Fruit fly (Drosophila melanogaster) whole organism, wandering third instar larva: ENCODE results near the gene CG31817.
A peak's percentile ranks its signal among the peaks of the same experiment; 100 is the strongest.

Experiments used
- Abd-B ChIP-seq: fragments of >200 bp; optimal IDR thresholded peaks from 2 replicates; lab custom pipeline; 2017; ENCODE audit warnings: missing biosample characterization, missing genetic modification characterization
- CG32264 ChIP-seq: fragments of 200-800 bp; sonication (Bioruptor generic); optimal IDR thresholded peaks from 2 replicates; lab custom pipeline; 2016; ENCODE audit warnings: missing biosample characterization, missing genetic modification characterization
- CG9705 ChIP-seq: fragments of 200-800 bp; sonication (Bioruptor generic); optimal IDR thresholded peaks from 2 replicates; lab custom pipeline; 2018; ENCODE audit warnings: missing biosample characterization, mild to moderate bottlenecking, missing genetic modification characterization
- CrebA ChIP-seq: fragments of 200-800 bp; sonication (Bioruptor generic); optimal IDR thresholded peaks from 2 replicates; lab custom pipeline; 2016; ENCODE audit warnings: missing biosample characterization, mild to moderate bottlenecking, missing genetic modification characterization, borderline replicate concordance
- Dfd ChIP-seq: fragments of >200 bp; optimal IDR thresholded peaks from 2 replicates; lab custom pipeline; 2017; ENCODE audit warnings: missing biosample characterization, missing genetic modification characterization
- Dif ChIP-seq: fragments of 200-275, 200-300 bp; sonication (Bioruptor generic); optimal IDR thresholded peaks from 2 replicates; lab custom pipeline; 2018; ENCODE audit warnings: missing biosample characterization, missing genetic modification characterization; ENCODE audit not compliant: partially characterized antibody
- GATAd ChIP-seq: sonication (Bioruptor generic); optimal IDR thresholded peaks from 2 replicates; lab custom pipeline; 2016; ENCODE audit warnings: missing biosample characterization, missing genetic modification characterization
- HLH106 ChIP-seq: fragments of 200-800 bp; optimal IDR thresholded peaks from 3 replicates; lab custom pipeline; 2019; ENCODE audit warnings: missing biosample characterization, mild to moderate bottlenecking, missing genetic modification characterization, moderate library complexity
- Hnf4 ChIP-seq: fragments of 200-800 bp; sonication (Bioruptor generic); optimal IDR thresholded peaks from 2 replicates; lab custom pipeline; 2016; ENCODE audit warnings: missing biosample characterization, mild to moderate bottlenecking, missing genetic modification characterization
- Hr78 ChIP-seq: fragments of >200 bp; optimal IDR thresholded peaks from 2 replicates; lab custom pipeline; 2017; ENCODE audit warnings: missing biosample characterization, missing genetic modification characterization
- Hr83 ChIP-seq: fragments of 200-300 bp; sonication (Bioruptor generic); optimal IDR thresholded peaks from 2 replicates; lab custom pipeline; 2016; ENCODE audit warnings: missing biosample characterization, mild to moderate bottlenecking, missing genetic modification characterization, moderate library complexity; ENCODE audit not compliant: poor library complexity, severe bottlenecking
- Jra ChIP-seq: sonication (Bioruptor generic); optimal IDR thresholded peaks from 2 replicates; lab custom pipeline; 2016; ENCODE audit warnings: missing biosample characterization, missing genetic modification characterization
- Mio ChIP-seq: sonication (Bioruptor generic); optimal IDR thresholded peaks from 2 replicates; lab custom pipeline; 2016; ENCODE audit warnings: missing biosample characterization, missing genetic modification characterization
- Myc ChIP-seq: fragments of >200 bp; optimal IDR thresholded peaks from 2 replicates; lab custom pipeline; 2017
- N ChIP-seq: fragments of >200 bp; optimal IDR thresholded peaks from 2 replicates; lab custom pipeline; 2018; ENCODE audit warnings: missing biosample characterization, missing external identifiers, missing genetic modification characterization
- OdsH ChIP-seq: fragments of 200-800 bp; sonication (Bioruptor generic); optimal IDR thresholded peaks from 2 replicates; lab custom pipeline; 2016; ENCODE audit warnings: missing biosample characterization, mild to moderate bottlenecking, missing genetic modification characterization
- Rel ChIP-seq, 2 experiments: fragments of 200-800 bp; sonication (Bioruptor generic) in 1 of 2; optimal IDR thresholded peaks; 2 replicates in 1 of 2; 3 replicates in 1 of 2; lab custom pipeline; 2016 to 2019; ENCODE audit warnings: mild to moderate bottlenecking in 2 of 2, missing biosample characterization in 2 of 2, missing genetic modification characterization in 2 of 2, moderate library complexity in 1 of 2
- Sp1 ChIP-seq: fragments of 200-800 bp; sonication (Bioruptor generic); optimal IDR thresholded peaks from 3 replicates; lab custom pipeline; 2019; ENCODE audit warnings: missing biosample characterization, mild to moderate bottlenecking, missing genetic modification characterization, moderate library complexity
- Vsx2 ChIP-seq: fragments of 200-300, 225-300 bp; sonication (Bioruptor generic); optimal IDR thresholded peaks from 2 replicates; lab custom pipeline; 2018; ENCODE audit warnings: missing biosample characterization, missing genetic modification characterization; ENCODE audit not compliant: partially characterized antibody
- br ChIP-seq: fragments of 200-800 bp; sonication (Bioruptor generic); optimal IDR thresholded peaks from 2 replicates; lab custom pipeline; 2016; ENCODE audit warnings: missing biosample characterization, missing genetic modification characterization
- brk ChIP-seq: fragments of 200-800 bp; sonication (Bioruptor generic); optimal IDR thresholded peaks from 2 replicates; lab custom pipeline; 2016; ENCODE audit warnings: missing biosample characterization, mild to moderate bottlenecking, missing genetic modification characterization
- dl ChIP-seq, 2 experiments: fragments of 175-275, 200-275 bp in 1 of 2; fragments of 200-275 bp in 1 of 2; sonication (Bioruptor generic); optimal IDR thresholded peaks; lab custom pipeline; 2018; ENCODE audit warnings: mild to moderate bottlenecking in 2 of 2, missing biosample characterization in 2 of 2, missing genetic modification characterization in 2 of 2, moderate library complexity in 2 of 2; ENCODE audit not compliant: partially characterized antibody in 2 of 2, insufficient read depth in 1 of 2
- dmrt93B ChIP-seq: fragments of 200-800 bp; sonication (Bioruptor generic); optimal IDR thresholded peaks from 2 replicates; lab custom pipeline; 2018; ENCODE audit warnings: missing biosample characterization, mild to moderate bottlenecking, missing genetic modification characterization
- dsf ChIP-seq: sonication (Bioruptor generic); optimal IDR thresholded peaks from 2 replicates; lab custom pipeline; 2016; ENCODE audit warnings: missing biosample characterization, missing genetic modification characterization, borderline replicate concordance
- ey ChIP-seq: fragments of 200-800 bp; sonication (Bioruptor generic); optimal IDR thresholded peaks from 2 replicates; lab custom pipeline; 2016; ENCODE audit warnings: missing biosample characterization, missing genetic modification characterization
- foxo ChIP-seq, 2 experiments: fragments of 200-800 bp; sonication (Bioruptor generic); optimal IDR thresholded peaks; 2 replicates in 1 of 2; 3 replicates in 1 of 2; lab custom pipeline; 2016 to 2017; ENCODE audit warnings: missing biosample characterization in 2 of 2, missing genetic modification characterization in 2 of 2
- fru ChIP-seq: fragments of 200-800 bp; sonication (Bioruptor generic); optimal IDR thresholded peaks from 3 replicates; lab custom pipeline; 2016; ENCODE audit warnings: missing biosample characterization, mild to moderate bottlenecking, missing genetic modification characterization
- h ChIP-seq: fragments of 200-800 bp; sonication (Bioruptor generic); optimal IDR thresholded peaks from 3 replicates; lab custom pipeline; 2016; ENCODE audit warnings: missing biosample characterization, mild to moderate bottlenecking, missing genetic modification characterization
- jim ChIP-seq: fragments of 175-275, 200-325 bp; sonication (Bioruptor generic); optimal IDR thresholded peaks from 2 replicates; lab custom pipeline; 2016; ENCODE audit warnings: missing biosample characterization, mild to moderate bottlenecking, missing genetic modification characterization
- lola ChIP-seq: fragments of >200 bp; optimal IDR thresholded peaks from 2 replicates; lab custom pipeline; 2017; ENCODE audit warnings: missing biosample characterization, missing genetic modification characterization
- pan ChIP-seq: fragments of >200 bp; optimal IDR thresholded peaks from 2 replicates; lab custom pipeline; 2017
- psq ChIP-seq: fragments of 200-800 bp; sonication (Bioruptor generic); optimal IDR thresholded peaks from 3 replicates; lab custom pipeline; 2017; ENCODE audit warnings: missing biosample characterization, mild to moderate bottlenecking, missing genetic modification characterization, moderate library complexity
- rgr ChIP-seq: fragments of 200-800 bp; sonication (Bioruptor generic); optimal IDR thresholded peaks from 3 replicates; lab custom pipeline; 2016; ENCODE audit warnings: missing biosample characterization, mild to moderate bottlenecking, missing genetic modification characterization
- sage ChIP-seq: fragments of 200-800 bp; sonication (Bioruptor generic); optimal IDR thresholded peaks from 2 replicates; lab custom pipeline; 2016; ENCODE audit warnings: missing biosample characterization, mild to moderate bottlenecking, missing genetic modification characterization
- sv ChIP-seq: fragments of 200-800 bp; sonication (Bioruptor generic); optimal IDR thresholded peaks from 3 replicates; lab custom pipeline; 2016; ENCODE audit warnings: missing biosample characterization, missing genetic modification characterization
- tai ChIP-seq: sonication (Bioruptor generic); optimal IDR thresholded peaks from 2 replicates; lab custom pipeline; 2016; ENCODE audit warnings: missing biosample characterization, missing genetic modification characterization
- usp ChIP-seq: fragments of >200 bp; optimal IDR thresholded peaks from 2 replicates; lab custom pipeline; 2017; ENCODE audit warnings: missing biosample characterization, missing genetic modification characterization
- woc ChIP-seq: sonication (Bioruptor generic); optimal IDR thresholded peaks from 2 replicates; lab custom pipeline; 2016; ENCODE audit warnings: missing biosample characterization, mild to moderate bottlenecking, missing genetic modification characterization

CG31817 gene

DNA sequence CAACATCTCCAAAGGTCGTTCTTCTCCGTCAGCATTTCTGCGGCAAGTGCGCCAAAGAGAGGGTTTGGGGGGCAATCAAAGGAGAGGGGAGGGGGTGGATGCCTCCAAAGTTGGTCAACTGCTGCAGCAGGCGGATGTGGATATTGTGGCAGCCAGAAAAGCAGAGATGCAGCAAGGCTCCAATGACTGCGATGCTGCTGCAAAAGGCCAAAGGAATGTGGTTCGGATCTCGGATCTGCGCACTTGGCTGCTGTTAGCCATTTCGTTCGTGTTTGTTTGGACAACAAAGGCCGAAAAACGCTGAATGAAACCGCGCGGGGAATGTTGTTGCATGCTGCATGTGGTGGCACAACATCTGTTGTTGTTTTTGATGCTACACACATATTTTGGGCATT lies 55.6 kb downstream of the CG31817 start:
- peak; percentile 74 for TF ChIP-seq Hr83 (GFP tag; lab: Kevin White, UChicago)
- no peak for TF ChIP-seq pan (lab: Kevin White, UChicago)
- no peak for TF ChIP-seq Abd-B (GFP tag; lab: Kevin White, UChicago)
- no peak for TF ChIP-seq sage (GFP tag; lab: Kevin White, UChicago)
- TF ChIP-seq rgr: peak; percentile 26
- peak; percentile 4 for TF ChIP-seq psq
- TF ChIP-seq ey (GFP tag; lab: Kevin White, UChicago): no peak
- TF ChIP-seq usp: no peak
- TF ChIP-seq dl (GFP tag; optimal IDR thresholded peaks at IDR 0.05; lab: Kevin White, UChicago; ENCODE audit: insufficient read depth in 1 of 2, partially characterized antibody in 2 of 2): no peak
- no peak for TF ChIP-seq fru (GFP tag; lab: Kevin White, UChicago)
- no peak for TF ChIP-seq br (GFP tag; lab: Kevin White, UChicago)
- no peak for TF ChIP-seq tai (GFP tag; lab: Kevin White, UChicago)
- TF ChIP-seq N (GFP tag; lab: Kevin White, UChicago): no peak
- TF ChIP-seq CrebA (GFP tag; lab: Kevin White, UChicago): no peak
- TF ChIP-seq CG9705 (GFP tag; lab: Kevin White, UChicago): peak; percentile 10
- peak; percentile 23 for TF ChIP-seq HLH106
- TF ChIP-seq Rel (GFP tag; optimal IDR thresholded peaks at IDR 0.05; lab: Kevin White, UChicago): no peak
- TF ChIP-seq Rel (tag; optimal IDR thresholded peaks at IDR 0.05; lab: Kevin White, UChicago): no peak
- TF ChIP-seq, all 38 proteins: peak for 5

DNA sequence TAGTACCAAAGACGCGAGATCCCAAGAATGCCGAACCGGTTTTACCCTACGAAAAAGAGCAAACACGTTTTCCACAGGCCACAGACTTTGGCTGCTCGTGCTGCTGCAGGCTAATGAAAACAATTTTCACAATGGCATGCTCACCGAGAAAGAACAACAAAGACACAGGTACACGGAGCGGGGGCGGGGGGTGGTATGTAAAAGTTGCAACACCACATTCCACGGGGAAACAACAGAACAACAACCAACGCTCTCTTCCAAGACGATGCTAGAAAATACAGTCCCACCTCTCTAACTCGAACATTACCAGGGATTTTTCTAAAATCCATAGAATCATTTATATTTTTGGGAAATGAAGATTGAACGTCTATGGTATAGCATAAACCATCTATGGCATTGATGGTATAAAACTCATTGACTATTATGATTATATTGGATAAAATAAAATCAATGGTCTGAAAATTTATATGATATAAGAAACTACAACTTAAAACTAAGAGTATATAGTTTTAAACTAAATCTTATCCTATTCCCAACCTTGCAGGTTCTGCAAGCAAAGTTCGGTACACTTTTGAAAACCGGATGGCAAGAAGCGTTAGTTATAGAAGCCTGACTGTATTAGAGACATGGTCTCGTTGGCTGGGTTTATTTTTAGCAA lies 56.1 kb downstream of the CG31817 start:
- TF ChIP-seq Dif: no peak
- no peak for TF ChIP-seq jim
- peak; percentile 55 for TF ChIP-seq woc (GFP tag; lab: Kevin White, UChicago)
- peak; percentile 28 for TF ChIP-seq h (GFP tag; lab: Kevin White, UChicago)
- TF ChIP-seq Mio (GFP tag; lab: Kevin White, UChicago): no peak
- no peak for TF ChIP-seq rgr
- peak; percentile 16 for TF ChIP-seq psq
- no peak for TF ChIP-seq CG9705 (GFP tag; lab: Kevin White, UChicago)
- no peak for TF ChIP-seq dsf
- no peak for TF ChIP-seq Vsx2
- TF ChIP-seq br (GFP tag; lab: Kevin White, UChicago): no peak
- no peak for TF ChIP-seq sv (GFP tag; lab: Kevin White, UChicago)
- TF ChIP-seq HLH106: peak; percentile 22
- peak; percentile 17 for TF ChIP-seq OdsH
- peak in 1 of 2 experiments; percentile 50 for TF ChIP-seq foxo (GFP tag; optimal IDR thresholded peaks at IDR 0.05; lab: Kevin White, UChicago)
- peak; percentile 24 for TF ChIP-seq ey (GFP tag; lab: Kevin White, UChicago)
- no peak for TF ChIP-seq Hr83 (GFP tag; lab: Kevin White, UChicago)
- TF ChIP-seq Hr78 (GFP tag; lab: Kevin White, UChicago): no peak
- TF ChIP-seq Hnf4 (GFP tag; lab: Kevin White, UChicago): no peak
- no peak for TF ChIP-seq lola (GFP tag; lab: Kevin White, UChicago)
- TF ChIP-seq tai (GFP tag; lab: Kevin White, UChicago): no peak
- TF ChIP-seq pan (lab: Kevin White, UChicago): no peak
- TF ChIP-seq Jra: no peak
- peak; percentile 25 for TF ChIP-seq Sp1 (GFP tag; lab: Kevin White, UChicago)
- no peak for TF ChIP-seq GATAd (GFP tag; lab: Kevin White, UChicago)
- no peak for TF ChIP-seq N (GFP tag; lab: Kevin White, UChicago)
- no peak for TF ChIP-seq brk (GFP tag; lab: Kevin White, UChicago)
- TF ChIP-seq Abd-B (GFP tag; lab: Kevin White, UChicago): no peak
- no peak for TF ChIP-seq sage (GFP tag; lab: Kevin White, UChicago)
- TF ChIP-seq fru (GFP tag; lab: Kevin White, UChicago): peak; percentile 45
- TF ChIP-seq Myc: no peak
- TF ChIP-seq usp: no peak
- no peak for TF ChIP-seq CG32264 (GFP tag; lab: Kevin White, UChicago)
- TF ChIP-seq dl (GFP tag; optimal IDR thresholded peaks at IDR 0.05; lab: Kevin White, UChicago; ENCODE audit: insufficient read depth in 1 of 2, partially characterized antibody in 2 of 2): no peak
- TF ChIP-seq Rel (GFP tag; optimal IDR thresholded peaks at IDR 0.05; lab: Kevin White, UChicago): no peak
- TF ChIP-seq Rel (tag; optimal IDR thresholded peaks at IDR 0.05; lab: Kevin White, UChicago): no peak
- TF ChIP-seq dmrt93B (GFP tag; lab: Kevin White, UChicago): no peak
- TF ChIP-seq Dfd (GFP tag; lab: Kevin White, UChicago): no peak
- no peak for TF ChIP-seq CrebA (GFP tag; lab: Kevin White, UChicago)
